Fruit fly (Drosophila melanogaster): ENCODE results near the gene polybromo.
A peak's percentile ranks its signal among the peaks of the same experiment; 100 is the strongest.

Gene polybromo

DNA sequence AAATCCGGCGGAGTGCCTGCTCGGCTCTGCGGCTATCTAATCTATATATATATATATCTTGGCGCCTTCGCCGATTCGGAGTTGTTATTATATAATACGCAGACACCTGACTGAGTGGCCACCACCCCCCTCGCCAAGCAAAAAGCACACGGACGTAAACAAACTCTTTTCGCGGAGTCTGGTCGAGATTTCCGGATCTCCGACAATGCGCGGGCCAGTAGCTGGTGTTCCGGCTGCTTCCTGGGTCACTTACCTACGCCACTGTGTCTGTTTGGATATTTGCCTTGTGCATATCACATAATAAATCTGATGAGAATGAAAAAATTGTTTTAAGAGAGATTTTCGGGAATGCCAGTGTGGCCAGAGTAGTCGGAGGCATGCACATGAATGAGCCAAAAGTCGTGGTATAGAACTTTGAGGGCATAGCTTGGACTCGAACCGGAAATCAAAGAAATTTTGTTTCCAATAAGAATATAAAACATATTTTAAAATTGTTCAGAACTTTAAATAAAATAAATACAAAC lies 18.0 kb downstream of the polybromo start, which contains the start of gene CG5805 (continued):
- TF ChIP-seq CG9727 (GFP tag; optimal IDR thresholded peaks at IDR 0.05) = peak; percentile 90
- peak; percentile 52; the same call in 1 of the 2 replicates for TF ChIP-seq ham (GFP tag; IDR thresholded peaks at IDR 0.05)
- peak; percentile 63 for TF ChIP-seq CG12744 (GFP tag; optimal IDR thresholded peaks at IDR 0.05)
- TF ChIP-seq CG9817 (tag; optimal IDR thresholded peaks at IDR 0.05) = peak; percentile 85
- TF ChIP-seq B-H1 (GFP tag; IDR thresholded peaks at IDR 0.05) = peak; percentile 54
- peak; percentile 67 for TF ChIP-seq so (GFP tag; IDR thresholded peaks at IDR 0.05)
- TF ChIP-seq CG10274 (GFP tag; optimal IDR thresholded peaks at IDR 0.05) = peak; percentile 77
- peak; percentile 81 for TF ChIP-seq Xbp1 (GFP tag; optimal IDR thresholded peaks at IDR 0.05)
- TF ChIP-seq Dbx (GFP tag; IDR thresholded peaks at IDR 0.05) = peak; percentile 89
- peak; percentile 88 for TF ChIP-seq CG17361 (GFP tag; IDR thresholded peaks at IDR 0.05)
- TF ChIP-seq CG31365 (tag; optimal IDR thresholded peaks at IDR 0.05) = peak; percentile 77
- TF ChIP-seq Pdp1 (GFP tag; optimal IDR thresholded peaks at IDR 0.05) = peak; percentile 46 to 97
- no peak for TF ChIP-seq Nf-YC (tag; optimal IDR thresholded peaks at IDR 0.05)
- TF ChIP-seq CG12659 (GFP tag; optimal IDR thresholded peaks at IDR 0.05) = peak; percentile 92
- TF ChIP-seq wdn (GFP tag; IDR thresholded peaks at IDR 0.05) = peak; percentile 81
- peak; percentile 56 for TF ChIP-seq cwo (GFP tag; optimal IDR thresholded peaks at IDR 0.05)
- peak; percentile 81 for TF ChIP-seq sr (GFP tag; IDR thresholded peaks at IDR 0.05)
- TF ChIP-seq CG2202 (tag; optimal IDR thresholded peaks at IDR 0.05) = peak; percentile 76
- peak; percentile 86 for TF ChIP-seq CoRest (tag; optimal IDR thresholded peaks at IDR 0.05)
- TF ChIP-seq en (GFP tag; optimal IDR thresholded peaks at IDR 0.05) = peak; percentile 51
- peak; percentile 65 for TF ChIP-seq CG8089 (GFP tag; optimal IDR thresholded peaks at IDR 0.05)
- TF ChIP-seq hth (optimal IDR thresholded peaks at IDR 0.05) = no peak
- TF ChIP-seq CG3407 (GFP tag; optimal IDR thresholded peaks at IDR 0.05) = peak; percentile 79
- peak; percentile 70 for TF ChIP-seq ATbp (GFP tag; optimal IDR thresholded peaks at IDR 0.05)
- peak; percentile 96 for TF ChIP-seq MESR4 (GFP tag; optimal IDR thresholded peaks at IDR 0.05)
- peak; percentile 94 for TF ChIP-seq Rfx (GFP tag; IDR thresholded peaks at IDR 0.05)
- peak; percentile 52 for TF ChIP-seq Myb (GFP tag; optimal IDR thresholded peaks at IDR 0.05)
- peak; percentile 66 for TF ChIP-seq CG1647 (GFP tag; optimal IDR thresholded peaks at IDR 0.05)
- TF ChIP-seq ttk (GFP tag; IDR thresholded peaks at IDR 0.05) = peak; percentile 81
- TF ChIP-seq grn (GFP tag; optimal IDR thresholded peaks at IDR 0.05) = peak; percentile 69
- TF ChIP-seq CG6813 (GFP tag; optimal IDR thresholded peaks at IDR 0.05) = peak; percentile 89
- TF ChIP-seq CG14050 (GFP tag; IDR thresholded peaks at IDR 0.05) = peak; percentile 80
- peak; percentile 78 for TF ChIP-seq NFAT (GFP tag; IDR thresholded peaks at IDR 0.05)
- TF ChIP-seq Meics (GFP tag; optimal IDR thresholded peaks at IDR 0.05) = peak; percentile 94
- peak; percentile 66 for TF ChIP-seq CG12942 (GFP tag; optimal IDR thresholded peaks at IDR 0.05)
- TF ChIP-seq CG13287 (GFP tag; IDR thresholded peaks at IDR 0.05; ENCODE audit: partially characterized antibody) = peak; percentile 38; the same call in 1 of the 2 replicates
- TF ChIP-seq Xrp1 (GFP tag; IDR thresholded peaks at IDR 0.05) = no peak
- peak; percentile 91 for TF ChIP-seq CG18619 (GFP tag; optimal IDR thresholded peaks at IDR 0.05)
- TF ChIP-seq chn (GFP tag; optimal IDR thresholded peaks at IDR 0.05) = peak; percentile 64
- peak; percentile 61 for TF ChIP-seq zfh2 (GFP tag; optimal IDR thresholded peaks at IDR 0.05)
- no peak for TF ChIP-seq corto (GFP tag; optimal IDR thresholded peaks at IDR 0.05)
- no peak for TF ChIP-seq Neu2 (GFP tag; optimal IDR thresholded peaks at IDR 0.05; ENCODE audit: borderline replicate concordance)
- peak; percentile 57 for TF ChIP-seq Deaf1 (tag; optimal IDR thresholded peaks at IDR 0.05)
- TF ChIP-seq pnt (GFP tag; optimal IDR thresholded peaks at IDR 0.05) = no peak
- peak; percentile 76 for TF ChIP-seq pzg (GFP tag; optimal IDR thresholded peaks at IDR 0.05)
- 0 out of 2 replicates have a peak, but pooled peaks have one; percentile 5 for TF ChIP-seq CkIIα-i1 (GFP tag; IDR thresholded peaks at IDR 0.05)
- no peak for TF ChIP-seq Lim3 (GFP tag; IDR thresholded peaks at IDR 0.05)
- TF ChIP-seq CG6175 (GFP tag; IDR thresholded peaks at IDR 0.05) = peak; percentile 46; the same call in 1 of the 3 replicates
- TF ChIP-seq D19A (tag; optimal IDR thresholded peaks at IDR 0.05) = no peak
- peak; percentile 25; the same call in 1 of the 3 replicates for TF ChIP-seq CG34224 (GFP tag; IDR thresholded peaks at IDR 0.05; ENCODE audit: partially characterized antibody)
